Fruit fly (Drosophila melanogaster) whole organism, prepupa: ENCODE measurements around the gene CG31207.

ENCODE experiments used
- Blimp-1 ChIP-seq: fragments of 200-800 bp; sonication (Bioruptor generic); optimal IDR thresholded peaks from 3 replicates; lab custom pipeline; 2017; ENCODE audit warnings: missing biosample characterization, missing genetic modification characterization, mild to moderate bottlenecking, moderate library complexity, missing genetic modification reagents
- CG1621 ChIP-seq: fragments of 200-800 bp; sonication (Bioruptor generic); optimal IDR thresholded peaks from 3 replicates; lab custom pipeline; 2018; ENCODE audit warnings: missing biosample characterization, mild to moderate bottlenecking, missing genetic modification characterization
- CG16779 ChIP-seq: fragments of 200-800 bp; sonication (Bioruptor generic); optimal IDR thresholded peaks from 3 replicates; lab custom pipeline; 2017; ENCODE audit warnings: missing biosample characterization, mild to moderate bottlenecking, missing genetic modification characterization
- CG8319 ChIP-seq: fragments of 200-800 bp; sonication (Bioruptor generic); optimal IDR thresholded peaks from 3 replicates; lab custom pipeline; 2016; ENCODE audit warnings: missing biosample characterization, missing genetic modification characterization
- CG8632 ChIP-seq: fragments of 200-800 bp; sonication (Bioruptor generic); optimal IDR thresholded peaks from 3 replicates; lab custom pipeline; 2016; ENCODE audit warnings: missing biosample characterization, missing genetic modification characterization
- CG9139 ChIP-seq: fragments of 200-800 bp; sonication (Bioruptor generic); optimal IDR thresholded peaks from 3 replicates; lab custom pipeline; 2017; ENCODE audit warnings: missing biosample characterization, mild to moderate bottlenecking, missing genetic modification characterization
- Ets96B ChIP-seq: fragments of 200-800 bp; optimal IDR thresholded peaks from 2 replicates; lab custom pipeline; 2019; ENCODE audit warnings: missing biosample characterization, mild to moderate bottlenecking, missing genetic modification characterization, moderate library complexity
- Gug ChIP-seq: fragments of 200-800 bp; sonication (Bioruptor generic); IDR thresholded peaks from 2 replicates; pipeline ENCODE4 v1.3.6; 2022; ENCODE audit warnings: missing biosample characterization, missing genetic modification characterization
- acj6 ChIP-seq: fragments of 200-800 bp; sonication (Bioruptor generic); optimal IDR thresholded peaks from 3 replicates; lab custom pipeline; 2016; ENCODE audit warnings: missing biosample characterization, missing genetic modification characterization
- fd85E ChIP-seq: fragments of 200-800 bp; sonication (Bioruptor generic); optimal IDR thresholded peaks from 3 replicates; lab custom pipeline; 2016; ENCODE audit warnings: missing biosample characterization, missing genetic modification characterization
- spab ChIP-seq: fragments of 200-800 bp; sonication (Bioruptor generic); optimal IDR thresholded peaks from 2 replicates; lab custom pipeline; 2017; ENCODE audit warnings: missing biosample characterization, mild to moderate bottlenecking, missing genetic modification characterization, missing genetic modification reagents
- svp ChIP-seq: fragments of 200-800 bp; sonication (Bioruptor generic); peaks from one replicate; lab custom pipeline; 2016; ENCODE audit warnings: missing biosample characterization, missing genetic modification characterization
- topi ChIP-seq: fragments of 200-800 bp; sonication (Bioruptor generic); optimal IDR thresholded peaks from 3 replicates; lab custom pipeline; 2016; ENCODE audit warnings: missing biosample characterization, missing genetic modification characterization

dm6 chr3R:21067543-21067942, 20.7 kb upstream of the CG31207 start:
- TF ChIP-seq CG16779 (tag; lab: Kevin White, UChicago) (no peak), Gug (no peak), Blimp-1 (GFP tag; lab: Kevin White, UChicago) (no peak), spab (GFP tag; lab: Kevin White, UChicago) (no peak), acj6 (no peak), CG8319 (GFP tag; lab: Kevin White, UChicago) (no peak), fd85E (no peak), topi (GFP tag; lab: Kevin White, UChicago) (no peak), Ets96B (tag; lab: Kevin White, UChicago) (no peak), CG9139 (GFP tag; lab: Kevin White, UChicago) (no peak), CG8632 (GFP tag; lab: Kevin White, UChicago) (no peak), svp (GFP tag; lab: Kevin White, UChicago) (no peak), CG1621 (no peak)
